Worm (Caenorhabditis elegans): Measurements from ENCODE around the gene C06B3.16.

C06B3.16 gene

ce11 chrV:13931225-13931624 lies at the start of gene C06B3.16:
Gene C06B3.16 (plus strand): TSS chrV:13931525.
- TF ChIP-seq nhr-19 (GFP tag; conservative IDR thresholded peaks at IDR 0.05) = no peak
- no peak for TF ChIP-seq fkh-10 (GFP tag; optimal IDR thresholded peaks at IDR 0.05)
- TF ChIP-seq snpc-4 (tag; optimal IDR thresholded peaks at IDR 0.05) = no peak
- no peak for TF ChIP-seq ceh-8 (GFP tag; optimal IDR thresholded peaks at IDR 0.05)
- TF ChIP-seq mep-1 (tag; optimal IDR thresholded peaks at IDR 0.05) = no peak
- TF ChIP-seq fos-1 (tag; optimal IDR thresholded peaks at IDR 0.05) = no peak
- TF ChIP-seq dpl-1 (GFP tag; optimal IDR thresholded peaks at IDR 0.05) = no peak
- TF ChIP-seq isw-1 (GFP tag; IDR thresholded peaks at IDR 0.05) = no peak
- no peak for TF ChIP-seq fkh-4 (tag; optimal IDR thresholded peaks at IDR 0.05; ENCODE audit: borderline replicate concordance)
- TF ChIP-seq egl-27 (tag; optimal IDR thresholded peaks at IDR 0.05) = no peak
- TF ChIP-seq nhr-76 (tag; optimal IDR thresholded peaks at IDR 0.05) = no peak
- no peak for TF ChIP-seq vab-15 (tag; optimal IDR thresholded peaks at IDR 0.05)
- no peak for TF ChIP-seq F16B12.6 (tag; optimal IDR thresholded peaks at IDR 0.05)
- TF ChIP-seq pax-3 (tag; optimal IDR thresholded peaks at IDR 0.05) = no peak

- TF ChIP-seq isw-1 (GFP tag; IDR thresholded peaks at IDR 0.05) (peak; percentile 11; the same call in 1 of the 2 replicates), unc-98 (GFP tag; IDR thresholded peaks at IDR 0.05) (peak; percentile 53; the same call in 1 of the 2 replicates)
These were observed 49.1 kb upstream of the C06B3.16 start for ce11 chrV:13882192-13882591.

ce11 chrV:13887358-13887757 lies 44.0 kb upstream of the C06B3.16 start, which contains the start of gene srsx-19:
Gene srsx-19 (plus strand): TSS chrV:13887658.
- TF ChIP-seq nhr-12 (tag; optimal IDR thresholded peaks at IDR 0.05) (no peak), isw-1 (GFP tag; IDR thresholded peaks at IDR 0.05) (no peak), xbp-1 (tag; optimal IDR thresholded peaks at IDR 0.05) (no peak), skn-1 (tag; optimal IDR thresholded peaks at IDR 0.05) (no peak), nhr-237 (tag; optimal IDR thresholded peaks at IDR 0.05) (no peak)

ce11 chrV:13889516-13889915 lies 41.8 kb upstream of the C06B3.16 start, which contains the start of gene spp-12:
Gene spp-12 (plus strand): TSS chrV:13889816.
- no peak for TF ChIP-seq efl-1 (optimal IDR thresholded peaks at IDR 0.05)
- peak in 1 of 2 experiments; percentile 6 for TF ChIP-seq efl-1 (GFP tag; optimal IDR thresholded peaks at IDR 0.05 in 1 of 2)
- TF ChIP-seq zip-4 (GFP tag; optimal IDR thresholded peaks at IDR 0.05) = no peak

- TF ChIP-seq nhr-237 (tag; optimal IDR thresholded peaks at IDR 0.05) = no peak
- no peak for TF ChIP-seq ceh-63 (GFP tag; optimal IDR thresholded peaks at IDR 0.05)
These were observed 40.9 kb upstream of the C06B3.16 start, which contains the start of gene lbp-8 for ce11 chrV:13890473-13890872. Gene lbp-8 (plus strand): TSS chrV:13890773.

- TF ChIP-seq hlh-4 (tag; optimal IDR thresholded peaks at IDR 0.05) (no peak), nhr-28 (tag; optimal IDR thresholded peaks at IDR 0.05) (no peak), unc-62 (GFP tag; optimal IDR thresholded peaks at IDR 0.05) (no peak), nhr-85 (tag) (peak; percentile 63), unc-30 (tag; optimal IDR thresholded peaks at IDR 0.05) (no peak), Y116A8C.19 (tag; optimal IDR thresholded peaks at IDR 0.05; ENCODE audit: borderline replicate concordance) (no peak), tbx-2 (tag; optimal IDR thresholded peaks at IDR 0.05) (no peak), zag-1 (tag; optimal IDR thresholded peaks at IDR 0.05) (no peak), dsc-1 (tag; optimal IDR thresholded peaks at IDR 0.05) (no peak), irx-1 (tag; optimal IDR thresholded peaks at IDR 0.05) (no peak), egl-27 (tag; optimal IDR thresholded peaks at IDR 0.05) (no peak), unc-86 (tag; optimal IDR thresholded peaks at IDR 0.05) (no peak), nhr-20 (tag; optimal IDR thresholded peaks at IDR 0.05) (peak; percentile 33), nhr-19 (GFP tag; conservative IDR thresholded peaks at IDR 0.05) (0 out of 2 replicates have a peak, but pooled peaks have one; percentile 13), efl-1 (optimal IDR thresholded peaks at IDR 0.05) (no peak), efl-1 (GFP tag; optimal IDR thresholded peaks at IDR 0.05 in 1 of 2) (no peak), fos-1 (tag; optimal IDR thresholded peaks at IDR 0.05) (no peak), unc-98 (GFP tag; IDR thresholded peaks at IDR 0.05) (no peak), nhr-47 (tag; optimal IDR thresholded peaks at IDR 0.05) (no peak), sup-37 (GFP tag; optimal IDR thresholded peaks at IDR 0.05) (no peak), nhr-84 (tag; optimal IDR thresholded peaks at IDR 0.05) (no peak), lin-15B (tag; optimal IDR thresholded peaks at IDR 0.05) (no peak), egl-13 (tag; optimal IDR thresholded peaks at IDR 0.05) (no peak), pax-3 (tag; optimal IDR thresholded peaks at IDR 0.05) (no peak), nhr-71 (tag; optimal IDR thresholded peaks at IDR 0.05) (peak; percentile 40), elt-2 (tag; optimal IDR thresholded peaks at IDR 0.05) (peak; percentile 59), lir-3 (tag; optimal IDR thresholded peaks at IDR 0.05; ENCODE audit: poor library complexity) (no peak), skn-1 (tag; optimal IDR thresholded peaks at IDR 0.05) (no peak)
These were observed 39.8 kb upstream of the C06B3.16 start for ce11 chrV:13891489-13891888.

Data from whole organism, L1 larva.